Comparison of ENCODE assay signal across 2 worm cellular contexts in genomic region chrIV:8687605-8688191, ce11.
TF ChIP-seq lines count a peak whose summit lies in the region.

Gene snrp-3 (minus strand): TSS chrIV:8687810.

TF ChIP-seq in whole organism, L1 larva, 84 proteins besides CTCF, POLR2A, EP300 and RAD21 (continued from another document):
- TF ChIP-seq grh-1 (GFP tag; IDR thresholded peaks at IDR 0.05; lab: Robert Waterston, UW), result peak; percentile 77
- TF ChIP-seq swsn-7 (tag; optimal IDR thresholded peaks at IDR 0.05; lab: Kevin White, UChicago), result peak; percentile 87
- TF ChIP-seq nhr-47 (tag; optimal IDR thresholded peaks at IDR 0.05; lab: Kevin White, UChicago), result peak; percentile 91
- peak; percentile 80 for TF ChIP-seq nhr-11 (tag; optimal IDR thresholded peaks at IDR 0.05; lab: Kevin White, UChicago)
- peak; percentile 55 for TF ChIP-seq C04F5.9 (tag; optimal IDR thresholded peaks at IDR 0.05; lab: Kevin White, UChicago)
- TF ChIP-seq unc-130 (tag; optimal IDR thresholded peaks at IDR 0.05; lab: Kevin White, UChicago), result peak; percentile 23
- TF ChIP-seq sox-4 (tag; optimal IDR thresholded peaks at IDR 0.05; lab: Kevin White, UChicago), result peak; percentile 50
- peak; percentile 80 to 87 (median 81) for TF ChIP-seq ceh-82 (tag; optimal IDR thresholded peaks at IDR 0.05; lab: Kevin White, UChicago)
- TF ChIP-seq unc-86 (tag; optimal IDR thresholded peaks at IDR 0.05; lab: Kevin White, UChicago), result peak; percentile 82
- peak; percentile 66 for TF ChIP-seq zip-4 (GFP tag; optimal IDR thresholded peaks at IDR 0.05; lab: Kevin White, UChicago)
- peak; percentile 85 for TF ChIP-seq nhr-19 (GFP tag; conservative IDR thresholded peaks at IDR 0.05; lab: Robert Waterston, UW)
- peak; percentile 67 for TF ChIP-seq fkh-8 (tag; optimal IDR thresholded peaks at IDR 0.05; lab: Kevin White, UChicago)
- no peak for TF ChIP-seq ets-5 (GFP tag; IDR thresholded peaks at IDR 0.05; lab: Robert Waterston, UW)
- no peak for TF ChIP-seq pag-3 (tag; optimal IDR thresholded peaks at IDR 0.05; lab: Kevin White, UChicago; ENCODE audit: borderline replicate concordance, insufficient read depth)
- no peak for TF ChIP-seq fkh-4 (tag; optimal IDR thresholded peaks at IDR 0.05; lab: Kevin White, UChicago; ENCODE audit: borderline replicate concordance)
- no peak for TF ChIP-seq vab-15 (tag; optimal IDR thresholded peaks at IDR 0.05; lab: Kevin White, UChicago)
- TF ChIP-seq irx-1 (tag; optimal IDR thresholded peaks at IDR 0.05; lab: Kevin White, UChicago), result peak; percentile 83
- no peak for TF ChIP-seq nhr-84 (tag; optimal IDR thresholded peaks at IDR 0.05; lab: Kevin White, UChicago)
- peak; percentile 41; the same call in 1 of the 2 replicates for TF ChIP-seq mab-9 (GFP tag; IDR thresholded peaks at IDR 0.05; lab: Robert Waterston, UW)
- peak; percentile 77 for TF ChIP-seq lin-15B (tag; optimal IDR thresholded peaks at IDR 0.05; lab: Kevin White, UChicago)
- TF ChIP-seq nhr-90 (tag; optimal IDR thresholded peaks at IDR 0.05; lab: Kevin White, UChicago; ENCODE audit: poor library complexity), result peak; percentile 79
- peak; percentile 86 for TF ChIP-seq tbx-2 (tag; optimal IDR thresholded peaks at IDR 0.05; lab: Kevin White, UChicago)
- peak; percentile 68 for TF ChIP-seq blmp-1 (tag; optimal IDR thresholded peaks at IDR 0.05; lab: Kevin White, UChicago)

TF ChIP-seq in whole organism, young adult, 124 proteins besides CTCF, POLR2A, EP300 and RAD21 (continued from another document):
- no peak for TF ChIP-seq ama-1 (optimal IDR thresholded peaks at IDR 0.05; lab: Kevin White, UChicago)
- no peak for TF ChIP-seq ama-1 (GFP tag; optimal IDR thresholded peaks at IDR 0.05; lab: Kevin White, UChicago)
- peak; percentile 76 for TF ChIP-seq ZK185.1 (tag; optimal IDR thresholded peaks at IDR 0.05; lab: Kevin White, UChicago; ENCODE audit: poor library complexity, severe bottlenecking)
- TF ChIP-seq repo-1 (tag; optimal IDR thresholded peaks at IDR 0.05; lab: Kevin White, UChicago), result peak; percentile 25
